Worm (Caenorhabditis elegans): ENCODE data around the gene T19D12.1.

The T19D12.1 gene

ce11 chrII:6712177-6712981, 45.7 kb downstream of the T19D12.1 start, which contains the start of the genes dpy-10 and T14B4.19 (continued):
- TF ChIP-seq madf-5 (GFP tag; IDR thresholded peaks at IDR 0.05) (no peak), tag-97 (GFP tag; IDR thresholded peaks at IDR 0.05) (no peak), pha-4 (GFP tag; IDR thresholded peaks at IDR 0.05) (no peak), pha-4 (tag; optimal IDR thresholded peaks at IDR 0.05) (no peak), F37D6.2 (tag; optimal IDR thresholded peaks at IDR 0.05) (no peak), nhr-42 (GFP tag; IDR thresholded peaks at IDR 0.05) (no peak), nhr-102 (tag; optimal IDR thresholded peaks at IDR 0.05) (no peak)

- no peak for TF ChIP-seq lim-7 (GFP tag; IDR thresholded peaks at IDR 0.05)
- TF ChIP-seq aha-1 (tag) = peak; percentile 45
These were observed 46.3 kb downstream of the T19D12.1 start for ce11 chrII:6713003-6713402.

- TF ChIP-seq daf-12 (tag; optimal IDR thresholded peaks at IDR 0.05) = no peak
- TF ChIP-seq unc-62 (GFP tag; optimal IDR thresholded peaks at IDR 0.05 in 1 of 2) = peak in 1 of 2 experiments; percentile 61
- TF ChIP-seq unc-62 (tag; optimal IDR thresholded peaks at IDR 0.05) = no peak
- peak; percentile 42 for TF ChIP-seq aha-1 (tag)
- peak; percentile 13 for TF ChIP-seq nhr-28 (tag; optimal IDR thresholded peaks at IDR 0.05)
- TF ChIP-seq hlh-30 (tag; optimal IDR thresholded peaks at IDR 0.05; ENCODE audit: insufficient read depth) = no peak
These were observed 47.2 kb downstream of the T19D12.1 start, which contains the start of gene dpy-2 for ce11 chrII:6713832-6714342. Gene dpy-2, plus strand, starts transcription at chrII:6714292.

ce11 chrII:6715853-6716252, 49.2 kb downstream of the T19D12.1 start:
- TF ChIP-seq ZK337.2 (GFP tag; IDR thresholded peaks at IDR 0.05) (no peak), cey-2 (tag; optimal IDR thresholded peaks at IDR 0.05; ENCODE audit: borderline replicate concordance, insufficient read depth) (no peak), mes-2 (tag; optimal IDR thresholded peaks at IDR 0.05; ENCODE audit: poor library complexity, severe bottlenecking) (no peak), T26A8.4 (GFP tag; IDR thresholded peaks at IDR 0.05) (no peak), set-16 (GFP tag; IDR thresholded peaks at IDR 0.05) (no peak), nhr-28 (tag; optimal IDR thresholded peaks at IDR 0.05) (no peak), unc-130 (GFP tag; optimal IDR thresholded peaks at IDR 0.05) (no peak), Y5F2A.4 (GFP tag; optimal IDR thresholded peaks at IDR 0.05) (no peak), F44E2.7 (GFP tag; IDR thresholded peaks at IDR 0.05) (no peak), ZK546.5 (tag; optimal IDR thresholded peaks at IDR 0.05) (no peak), lin-1 (GFP tag; IDR thresholded peaks at IDR 0.05) (no peak), lin-38 (GFP tag; IDR thresholded peaks at IDR 0.05) (no peak)

ce11 chrII:6716638-6717037, 49.9 kb downstream of the T19D12.1 start, which contains the start of the genes T14B4.5 and T14B4.20:
Gene T14B4.5, plus strand, starts transcription at chrII:6716863.
Gene T14B4.20, plus strand, starts transcription at chrII:6716901.
- TF ChIP-seq mxl-2 (GFP tag; conservative IDR thresholded peaks at IDR 0.05) (no peak), zfp-2 (tag; optimal IDR thresholded peaks at IDR 0.05) (no peak), R02D3.7 (tag; optimal IDR thresholded peaks at IDR 0.05) (no peak), fos-1 (tag; optimal IDR thresholded peaks at IDR 0.05) (no peak), zip-2 (tag; optimal IDR thresholded peaks at IDR 0.05) (no peak), daf-12 (tag; optimal IDR thresholded peaks at IDR 0.05) (no peak), dmd-6 (GFP tag; IDR thresholded peaks at IDR 0.05) (no peak), set-16 (GFP tag; IDR thresholded peaks at IDR 0.05) (no peak), ztf-7 (tag; optimal IDR thresholded peaks at IDR 0.05) (no peak), hlh-30 (tag; optimal IDR thresholded peaks at IDR 0.05; ENCODE audit: insufficient read depth) (no peak), T20F7.1 (GFP tag; optimal IDR thresholded peaks at IDR 0.05) (no peak), unc-62 (GFP tag; optimal IDR thresholded peaks at IDR 0.05 in 1 of 2) (no peak), unc-62 (tag; optimal IDR thresholded peaks at IDR 0.05) (no peak), skn-1 (tag; optimal IDR thresholded peaks at IDR 0.05) (no peak), daf-19 (GFP tag; conservative IDR thresholded peaks at IDR 0.05) (no peak), egl-27 (tag; optimal IDR thresholded peaks at IDR 0.05) (no peak), nhr-76 (tag; optimal IDR thresholded peaks at IDR 0.05) (no peak), lin-39 (tag; optimal IDR thresholded peaks at IDR 0.05) (no peak), nhr-102 (tag; optimal IDR thresholded peaks at IDR 0.05) (no peak)
